Worm (Caenorhabditis elegans): ENCODE data around the gene F22E5.20.

Gene F22E5.20

ce11 chrII:2638062-2638461 is 35.4 kb downstream of the F22E5.20 start, which contains the start of gene F22E5.9:
Gene F22E5.9 (plus strand): TSS chrII:2638388.
- TF ChIP-seq unc-62 (GFP tag; optimal IDR thresholded peaks at IDR 0.05) (no peak), unc-120 (tag; optimal IDR thresholded peaks at IDR 0.05; ENCODE audit: poor library complexity, severe bottlenecking) (no peak), nhr-2 (tag; optimal IDR thresholded peaks at IDR 0.05) (no peak), bed-3 (GFP tag; optimal IDR thresholded peaks at IDR 0.05) (no peak), blmp-1 (tag; optimal IDR thresholded peaks at IDR 0.05) (no peak), tbx-8 (GFP tag; optimal IDR thresholded peaks at IDR 0.05) (no peak), ceh-43 (GFP tag; optimal IDR thresholded peaks at IDR 0.05) (no peak), cnd-1 (tag; optimal IDR thresholded peaks at IDR 0.05) (no peak), lin-32 (GFP tag; optimal IDR thresholded peaks at IDR 0.05) (no peak), elt-3 (tag; optimal IDR thresholded peaks at IDR 0.05) (no peak), ceh-83 (GFP tag; optimal IDR thresholded peaks at IDR 0.05) (no peak), mep-1 (tag; optimal IDR thresholded peaks at IDR 0.05) (no peak), hlh-1 (tag; optimal IDR thresholded peaks at IDR 0.05) (no peak)

ce11 chrII:2637359-2637758 is 36.1 kb downstream of the F22E5.20 start, which contains the start of gene F22E5.21:
Gene F22E5.21 (minus strand): TSS chrII:2637459.
- no peak for TF ChIP-seq lin-13 (tag; optimal IDR thresholded peaks at IDR 0.05)
- TF ChIP-seq tbx-8 (GFP tag; optimal IDR thresholded peaks at IDR 0.05): no peak
- TF ChIP-seq elt-3 (tag; optimal IDR thresholded peaks at IDR 0.05): no peak
- no peak for TF ChIP-seq flh-1 (GFP tag; optimal IDR thresholded peaks at IDR 0.05)
- no peak for TF ChIP-seq sem-2 (GFP tag; optimal IDR thresholded peaks at IDR 0.05)
- no peak for TF ChIP-seq mls-2 (tag; optimal IDR thresholded peaks at IDR 0.05)
- TF ChIP-seq ztf-11 (tag; optimal IDR thresholded peaks at IDR 0.05): no peak
- TF ChIP-seq snpc-4 (tag; optimal IDR thresholded peaks at IDR 0.05): no peak
- no peak for TF ChIP-seq sptf-1 (tag; optimal IDR thresholded peaks at IDR 0.05)
- TF ChIP-seq drap-1 (GFP tag; optimal IDR thresholded peaks at IDR 0.05): no peak
- no peak for TF ChIP-seq nhr-12 (tag; optimal IDR thresholded peaks at IDR 0.05)
- TF ChIP-seq unc-39 (tag; optimal IDR thresholded peaks at IDR 0.05): no peak
- TF ChIP-seq pha-4 (tag; optimal IDR thresholded peaks at IDR 0.05): no peak
- TF ChIP-seq lin-32 (GFP tag; optimal IDR thresholded peaks at IDR 0.05): no peak
- TF ChIP-seq ces-1 (GFP tag; optimal IDR thresholded peaks at IDR 0.05): no peak
- TF ChIP-seq M03D4.4 (tag; optimal IDR thresholded peaks at IDR 0.05): no peak
- no peak for TF ChIP-seq nhr-2 (tag; optimal IDR thresholded peaks at IDR 0.05)

ce11 chrII:2631169-2631568 is 42.3 kb downstream of the F22E5.20 start, which contains the start of gene D2062.1:
Gene D2062.1 (plus strand): TSS chrII:2631469.
- TF ChIP-seq mls-2 (tag; optimal IDR thresholded peaks at IDR 0.05): no peak
- no peak for TF ChIP-seq pha-4 (tag; optimal IDR thresholded peaks at IDR 0.05)
- TF ChIP-seq nhr-237 (tag; optimal IDR thresholded peaks at IDR 0.05): no peak
- no peak for TF ChIP-seq sptf-1 (tag; optimal IDR thresholded peaks at IDR 0.05)
- no peak for TF ChIP-seq ces-1 (GFP tag; optimal IDR thresholded peaks at IDR 0.05)
- TF ChIP-seq ham-2 (GFP tag; optimal IDR thresholded peaks at IDR 0.05): no peak
- TF ChIP-seq lin-13 (tag; optimal IDR thresholded peaks at IDR 0.05): no peak
- no peak for TF ChIP-seq mep-1 (tag; optimal IDR thresholded peaks at IDR 0.05)
- no peak for TF ChIP-seq unc-120 (tag; optimal IDR thresholded peaks at IDR 0.05; ENCODE audit: poor library complexity, severe bottlenecking)
- TF ChIP-seq elt-1 (tag; optimal IDR thresholded peaks at IDR 0.05; ENCODE audit: borderline replicate concordance, insufficient read depth): no peak
- TF ChIP-seq unc-39 (tag; optimal IDR thresholded peaks at IDR 0.05): no peak
- no peak for TF ChIP-seq elt-3 (tag; optimal IDR thresholded peaks at IDR 0.05)
- TF ChIP-seq lin-32 (GFP tag; optimal IDR thresholded peaks at IDR 0.05): no peak
- no peak for TF ChIP-seq tbx-8 (GFP tag; optimal IDR thresholded peaks at IDR 0.05)
- no peak for TF ChIP-seq flh-1 (GFP tag; optimal IDR thresholded peaks at IDR 0.05)
- TF ChIP-seq sem-2 (GFP tag; optimal IDR thresholded peaks at IDR 0.05): no peak
- no peak for TF ChIP-seq zip-8 (tag; optimal IDR thresholded peaks at IDR 0.05)
- no peak for TF ChIP-seq drap-1 (GFP tag; optimal IDR thresholded peaks at IDR 0.05)
- no peak for TF ChIP-seq blmp-1 (tag; optimal IDR thresholded peaks at IDR 0.05)
- no peak for TF ChIP-seq lsy-2 (tag; optimal IDR thresholded peaks at IDR 0.05)

ce11 chrII:2629270-2629669 is 44.2 kb downstream of the F22E5.20 start, which contains the start of gene sri-37:
Gene sri-37 (plus strand): TSS chrII:2629570.
- TF ChIP-seq unc-120 (tag; optimal IDR thresholded peaks at IDR 0.05; ENCODE audit: poor library complexity, severe bottlenecking) (no peak), bed-3 (GFP tag; optimal IDR thresholded peaks at IDR 0.05) (no peak), flh-1 (GFP tag; optimal IDR thresholded peaks at IDR 0.05) (no peak), elt-3 (tag; optimal IDR thresholded peaks at IDR 0.05) (no peak), ceh-43 (GFP tag; optimal IDR thresholded peaks at IDR 0.05) (no peak), ceh-83 (GFP tag; optimal IDR thresholded peaks at IDR 0.05) (no peak), snpc-4 (tag; optimal IDR thresholded peaks at IDR 0.05) (no peak), nhr-12 (tag; optimal IDR thresholded peaks at IDR 0.05) (no peak), unc-62 (GFP tag; optimal IDR thresholded peaks at IDR 0.05) (no peak), ces-1 (GFP tag; optimal IDR thresholded peaks at IDR 0.05) (no peak), M03D4.4 (tag; optimal IDR thresholded peaks at IDR 0.05) (no peak), mab-5 (tag; optimal IDR thresholded peaks at IDR 0.05) (no peak)

Data from whole organism, mixed stage, embryonic.